1 worm cellular context compared by ENCODE assay signal in the genomic region with DNA sequence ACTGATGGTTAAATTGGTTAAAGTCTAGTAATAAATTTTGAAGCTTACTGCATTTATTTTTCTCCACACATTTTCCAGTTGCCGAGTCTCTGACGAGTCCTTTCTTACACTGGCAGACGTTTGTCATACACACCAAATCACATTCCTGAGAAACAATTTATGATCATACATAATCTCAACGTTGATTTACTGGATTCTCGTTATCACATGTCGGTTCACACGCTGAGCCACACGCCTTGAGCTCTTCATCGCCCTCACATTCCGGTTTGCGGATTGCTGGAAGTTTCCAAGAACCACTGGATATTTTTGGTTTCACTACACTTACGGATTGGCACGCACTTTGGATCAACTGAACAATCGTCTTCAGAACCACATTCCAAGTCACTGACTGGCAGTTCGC.
TF ChIP-seq lines count a peak whose summit lies in the region.

No protein-coding gene starts in this region.

TF ChIP-seq in whole organism, L1 larva, 84 proteins besides CTCF, POLR2A, EP300 and RAD21 (continued from another document):
- TF ChIP-seq unc-98 (GFP tag; IDR thresholded peaks at IDR 0.05; lab: Robert Waterston, UW) (no peak), snpc-4 (tag; optimal IDR thresholded peaks at IDR 0.05; lab: Kevin White, UChicago) (no peak), nhr-47 (tag; optimal IDR thresholded peaks at IDR 0.05; lab: Kevin White, UChicago) (peak; percentile 44), pax-3 (tag; optimal IDR thresholded peaks at IDR 0.05; lab: Kevin White, UChicago) (peak; percentile 8), fkh-10 (GFP tag; optimal IDR thresholded peaks at IDR 0.05; lab: Kevin White, UChicago) (no peak), fkh-8 (tag; optimal IDR thresholded peaks at IDR 0.05; lab: Kevin White, UChicago) (peak; percentile 83), dsc-1 (tag; optimal IDR thresholded peaks at IDR 0.05; lab: Kevin White, UChicago) (peak; percentile 48), pag-3 (tag; optimal IDR thresholded peaks at IDR 0.05; lab: Kevin White, UChicago; ENCODE audit: borderline replicate concordance, insufficient read depth) (no peak), mep-1 (tag; optimal IDR thresholded peaks at IDR 0.05; lab: Kevin White, UChicago) (no peak), sup-37 (GFP tag; optimal IDR thresholded peaks at IDR 0.05; lab: Kevin White, UChicago) (no peak), nhr-71 (tag; optimal IDR thresholded peaks at IDR 0.05; lab: Kevin White, UChicago) (peak; percentile 53), grh-1 (GFP tag; IDR thresholded peaks at IDR 0.05; lab: Robert Waterston, UW) (no peak), ztf-11 (tag; optimal IDR thresholded peaks at IDR 0.05; lab: Kevin White, UChicago) (no peak), F16B12.6 (tag; optimal IDR thresholded peaks at IDR 0.05; lab: Kevin White, UChicago) (no peak)
TF ChIP-seq in whole organism, L1 larva: peak in this region for 6.
